Worm (Caenorhabditis elegans) whole organism, young adult: ENCODE results near the gene C13F10.8.

Experiments used
- B0336.3 ChIP-seq: fragments of 200-800 bp; sonication (Bioruptor generic); IDR thresholded peaks from 2 replicates; pipeline ENCODE4 v1.3.6; 2022; ENCODE audit warnings: missing genetic modification characterization, missing compliant biosample characterization
- D2030.7 ChIP-seq: fragments of 200-800 bp; sonication (Bioruptor generic); IDR thresholded peaks from 2 replicates; pipeline ENCODE4 v1.3.6; 2022; ENCODE audit warnings: missing genetic modification reagents, missing genetic modification characterization, missing compliant biosample characterization
- F10E7.11 ChIP-seq: sonication (generic microtip); optimal IDR thresholded peaks from 2 replicates; lab custom pipeline; 2017; ENCODE audit warnings: mild to moderate bottlenecking, missing genetic modification characterization, moderate library complexity, missing compliant biosample characterization
- F33H1.4 ChIP-seq: fragments of 200-800 bp; sonication (Bioruptor generic); IDR thresholded peaks from 2 replicates; pipeline ENCODE4 v1.3.6; 2022; ENCODE audit warnings: missing genetic modification reagents, missing genetic modification characterization, missing compliant biosample characterization
- F49E8.2 ChIP-seq: sonication (generic microtip); optimal IDR thresholded peaks from 3 replicates; lab custom pipeline; 2017; ENCODE audit warnings: missing genetic modification characterization, mild to moderate bottlenecking, missing compliant biosample characterization, antibody characterized with exemption, moderate library complexity; ENCODE audit not compliant: insufficient read depth
- F55B11.4 ChIP-seq: sonication (generic microtip); optimal IDR thresholded peaks from 2 replicates; lab custom pipeline; 2016; ENCODE audit warnings: missing compliant biosample characterization, missing genetic modification characterization, borderline replicate concordance; ENCODE audit not compliant: insufficient read depth
- T26A5.8 ChIP-seq: sonication (generic microtip); optimal IDR thresholded peaks from 2 replicates; lab custom pipeline; 2016; ENCODE audit warnings: missing genetic modification characterization, missing compliant biosample characterization
- Y53G8AR.9 ChIP-seq: fragments of 200-800 bp; sonication (Bioruptor generic); conservative IDR thresholded peaks from 2 replicates; pipeline ENCODE4 v1.3.6; 2022; ENCODE audit warnings: missing genetic modification reagents, missing genetic modification characterization, missing compliant biosample characterization
- aptf-3 ChIP-seq: fragments of 200-800 bp; sonication (Bioruptor generic); IDR thresholded peaks from 2 replicates; pipeline ENCODE4 v1.3.6; 2022; ENCODE audit warnings: missing genetic modification characterization, missing compliant biosample characterization
- atf-7 ChIP-seq: sonication (generic microtip); optimal IDR thresholded peaks from 2 replicates; lab custom pipeline; 2017; ENCODE audit warnings: mild to moderate bottlenecking, missing genetic modification characterization, missing compliant biosample characterization
- attf-6 ChIP-seq: fragments of 200-800 bp; sonication (Bioruptor generic); IDR thresholded peaks from 2 replicates; pipeline ENCODE4 v1.3.6; 2022; ENCODE audit warnings: missing genetic modification reagents, missing genetic modification characterization, missing compliant biosample characterization
- ceh-100 ChIP-seq: fragments of 200-800 bp; sonication (Bioruptor generic); IDR thresholded peaks from 2 replicates; pipeline ENCODE4 v1.3.6; 2022; ENCODE audit warnings: missing genetic modification reagents, missing genetic modification characterization, missing compliant biosample characterization
- ceh-40 ChIP-seq: fragments of 200-800 bp; sonication (Bioruptor generic); IDR thresholded peaks from 2 replicates; pipeline ENCODE4 v1.3.6; 2022; ENCODE audit warnings: missing genetic modification characterization, missing compliant biosample characterization
- ceh-58 ChIP-seq: fragments of 200-800 bp; sonication (Bioruptor generic); IDR thresholded peaks from 2 replicates; pipeline ENCODE4 v1.3.6; 2022; ENCODE audit warnings: missing genetic modification characterization, missing compliant biosample characterization
- ekl-4 ChIP-seq: fragments of 200-800 bp; sonication (Bioruptor generic); IDR thresholded peaks from 2 replicates; pipeline ENCODE4 v1.3.6; 2022; ENCODE audit warnings: missing genetic modification reagents, missing genetic modification characterization, missing compliant biosample characterization
- ets-4 ChIP-seq: fragments of 200-800 bp; sonication (Bioruptor generic); optimal IDR thresholded peaks from 2 replicates; lab custom pipeline; 2018; ENCODE audit warnings: mild to moderate bottlenecking, missing genetic modification characterization, missing compliant biosample characterization
- him-1 ChIP-seq: sonication (generic microtip); optimal IDR thresholded peaks from 2 replicates; lab custom pipeline; 2016; ENCODE audit warnings: missing genotype, missing genetic modification reagents, missing genetic modification characterization, missing compliant biosample characterization
- hsf-1 ChIP-seq: fragments of 200-800 bp; sonication (Bioruptor generic); IDR thresholded peaks from 2 replicates; pipeline ENCODE4 v1.3.6; 2022; ENCODE audit warnings: missing genetic modification reagents, missing genetic modification characterization, missing compliant biosample characterization
- lag-1 ChIP-seq: fragments of 200-800 bp; sonication (Bioruptor generic); IDR thresholded peaks from 2 replicates; pipeline ENCODE4 v1.3.6; 2022; ENCODE audit warnings: missing genetic modification reagents, missing genetic modification characterization, missing compliant biosample characterization
- let-526 ChIP-seq: fragments of 200-800 bp; sonication (Bioruptor generic); IDR thresholded peaks from 2 replicates; pipeline ENCODE4 v1.3.6; 2022; ENCODE audit warnings: missing genetic modification reagents, missing genetic modification characterization, missing compliant biosample characterization
- lin-26 ChIP-seq: fragments of 200-800 bp; sonication (Bioruptor generic); IDR thresholded peaks from 2 replicates; pipeline ENCODE4 v1.3.6; 2022; ENCODE audit warnings: missing genetic modification reagents, missing genetic modification characterization, missing compliant biosample characterization
- lsy-27 ChIP-seq: sonication (generic microtip); optimal IDR thresholded peaks from 2 replicates; lab custom pipeline; 2017; ENCODE audit warnings: missing genetic modification characterization, mild to moderate bottlenecking, missing compliant biosample characterization, antibody characterized with exemption, missing genotype, borderline replicate concordance; ENCODE audit not compliant: insufficient read depth
- madf-10 ChIP-seq: sonication (generic microtip); optimal IDR thresholded peaks from 2 replicates; lab custom pipeline; 2016; ENCODE audit warnings: mild to moderate bottlenecking, missing genetic modification characterization, missing compliant biosample characterization
- madf-3 ChIP-seq: fragments of 200-800 bp; sonication (Bioruptor generic); IDR thresholded peaks from 2 replicates; pipeline ENCODE4 v1.3.6; 2022; ENCODE audit warnings: missing genetic modification reagents, missing genetic modification characterization, missing compliant biosample characterization
- madf-6 ChIP-seq: fragments of 200-800 bp; sonication (Bioruptor generic); IDR thresholded peaks from 2 replicates; pipeline ENCODE4 v1.3.6; 2022; ENCODE audit warnings: missing genetic modification reagents, missing genetic modification characterization, missing compliant biosample characterization
- madf-8 ChIP-seq: fragments of 200-800 bp; sonication (Bioruptor generic); conservative IDR thresholded peaks from 2 replicates; pipeline ENCODE4 v1.3.6; 2022; ENCODE audit warnings: missing genetic modification reagents, missing genetic modification characterization, missing compliant biosample characterization
- mcd-1 ChIP-seq: fragments of 200-800 bp; sonication (Bioruptor generic); IDR thresholded peaks from 2 replicates; pipeline ENCODE4 v1.3.6; 2022; ENCODE audit warnings: missing genetic modification reagents, missing genetic modification characterization, missing compliant biosample characterization
- nfyb-1 ChIP-seq: fragments of 200-800 bp; sonication (Bioruptor generic); IDR thresholded peaks from 2 replicates; pipeline ENCODE4 v1.3.6; 2022; ENCODE audit warnings: missing genetic modification reagents, missing genetic modification characterization, missing compliant biosample characterization
- nhr-120 ChIP-seq: fragments of 200-800 bp; sonication (Bioruptor generic); IDR thresholded peaks from 2 replicates; pipeline ENCODE4 v1.3.6; 2022; ENCODE audit warnings: missing genetic modification characterization, missing compliant biosample characterization
- nhr-179 ChIP-seq: sonication (generic microtip); optimal IDR thresholded peaks from 2 replicates; lab custom pipeline; 2016; ENCODE audit warnings: mild to moderate bottlenecking, missing genetic modification characterization, missing compliant biosample characterization
- pha-4 ChIP-seq: fragments of 150-350 bp; sonication (generic microtip); optimal IDR thresholded peaks from 2 replicates; lab custom pipeline; 2014; ENCODE audit warnings: missing biosample characterization, missing genetic modification reagents, missing genetic modification characterization
- rcor-1 ChIP-seq: fragments of 200-800 bp; sonication (Bioruptor generic); IDR thresholded peaks from 2 replicates; pipeline ENCODE4 v1.3.6; 2022; ENCODE audit warnings: missing genetic modification reagents, missing genetic modification characterization, missing compliant biosample characterization
- rec-8 ChIP-seq, 2 experiments: sonication (generic microtip); optimal IDR thresholded peaks; 2 replicates each; lab custom pipeline; 2016; ENCODE audit warnings: mild to moderate bottlenecking in 2 of 2, missing genetic modification characterization in 2 of 2, missing genetic modification reagents in 2 of 2, missing genotype in 2 of 2, missing biosample characterization in 1 of 2, missing compliant biosample characterization in 1 of 2, moderate library complexity in 1 of 2
- repo-1 ChIP-seq: sonication (generic microtip); optimal IDR thresholded peaks from 2 replicates; lab custom pipeline; 2017; ENCODE audit warnings: mild to moderate bottlenecking, missing genetic modification characterization, missing compliant biosample characterization
- snpc-1.1 ChIP-seq: sonication (generic microtip); optimal IDR thresholded peaks from 2 replicates; lab custom pipeline; 2017; ENCODE audit warnings: missing genetic modification characterization, mild to moderate bottlenecking, missing compliant biosample characterization, antibody characterized with exemption, moderate library complexity, missing genotype, missing genetic modification reagents; ENCODE audit not compliant: insufficient read depth
- snpc-3.4 ChIP-seq: sonication (generic microtip); optimal IDR thresholded peaks from 2 replicates; lab custom pipeline; 2017; ENCODE audit warnings: missing genetic modification characterization, mild to moderate bottlenecking, missing compliant biosample characterization, antibody characterized with exemption, moderate library complexity, missing genotype, missing genetic modification reagents
- snpc-4 ChIP-seq, 5 experiments: fragments of 150-350 bp in 1 of 5; sonication (generic microtip) in 4 of 5; optimal IDR thresholded peaks; 2 replicates each; lab custom pipeline; 2014 to 2018; ENCODE audit warnings: missing genetic modification characterization in 5 of 5, missing biosample characterization in 3 of 5, antibody characterized with exemption in 2 of 5, mild to moderate bottlenecking in 2 of 5, missing compliant biosample characterization in 2 of 5, missing genotype in 2 of 5, moderate library complexity in 2 of 5, missing genetic modification reagents in 1 of 5
- tbp1 ChIP-seq: fragments of 200-800 bp; sonication (Bioruptor generic); optimal IDR thresholded peaks from 2 replicates; lab custom pipeline; 2018; ENCODE audit warnings: mild to moderate bottlenecking, missing genetic modification characterization, missing compliant biosample characterization
- unc-62 ChIP-seq: fragments of 150-350 bp; optimal IDR thresholded peaks from 2 replicates; lab custom pipeline; 2014; ENCODE audit warnings: missing biosample characterization, missing genetic modification reagents, missing genetic modification characterization
- ztf-25 ChIP-seq: fragments of 200-800 bp; sonication (Bioruptor generic); IDR thresholded peaks from 2 replicates; pipeline ENCODE4 v1.3.6; 2022; ENCODE audit warnings: missing genetic modification reagents, missing genetic modification characterization, missing compliant biosample characterization
- ztf-26 ChIP-seq: sonication (generic microtip); optimal IDR thresholded peaks from 2 replicates; lab custom pipeline; 2017; ENCODE audit warnings: missing genetic modification characterization, missing compliant biosample characterization
- ztf-3 ChIP-seq: fragments of 200-800 bp; sonication (Bioruptor generic); optimal IDR thresholded peaks from 2 replicates; lab custom pipeline; 2018; ENCODE audit warnings: mild to moderate bottlenecking, missing genetic modification characterization, missing compliant biosample characterization

C13F10.8 gene

ce11 chrV:7198403-7198802 is 22.4 kb downstream of the C13F10.8 start (continued):
- no peak for TF ChIP-seq madf-10 (tag; lab: Kevin White, UChicago)
- no peak for TF ChIP-seq rec-8 (tag; optimal IDR thresholded peaks at IDR 0.05; lab: Kevin White, UChicago)
- no peak for TF ChIP-seq ztf-3 (GFP tag; lab: Kevin White, UChicago)
- peak; percentile 76 for TF ChIP-seq him-1
- TF ChIP-seq let-526 (GFP tag; lab: Robert Waterston, UW): no peak
- no peak for TF ChIP-seq nhr-120 (GFP tag; lab: Robert Waterston, UW)
- peak; percentile 73 for TF ChIP-seq ets-4
- TF ChIP-seq hsf-1 (GFP tag; lab: Robert Waterston, UW): peak; percentile 72
- TF ChIP-seq lsy-27: no peak
- TF ChIP-seq attf-6: peak; percentile 64
- TF ChIP-seq snpc-3.4: peak; percentile 6
- peak; percentile 88 for TF ChIP-seq B0336.3
- TF ChIP-seq ceh-40 (GFP tag; lab: Robert Waterston, UW): 0 out of 2 replicates have a peak, but pooled peaks have one; percentile 45
- no peak for TF ChIP-seq F10E7.11 (tag; lab: Kevin White, UChicago)
- TF ChIP-seq nhr-179: no peak
- peak; percentile 73; the same call in 1 of the 2 replicates for TF ChIP-seq nfyb-1 (GFP tag; lab: Robert Waterston, UW)
- TF ChIP-seq snpc-4 (GFP tag; optimal IDR thresholded peaks at IDR 0.05; lab: Kevin White, UChicago): no peak
- peak in 2 of 4 experiments; percentile 6 to 46 for TF ChIP-seq snpc-4 (tag; optimal IDR thresholded peaks at IDR 0.05; lab: Kevin White, UChicago)
- TF ChIP-seq aptf-3: no peak
- 0 out of 2 replicates have a peak, but pooled peaks have one; percentile 59 for TF ChIP-seq ztf-25 (GFP tag; lab: Robert Waterston, UW)
- 0 out of 2 replicates have a peak, but pooled peaks have one; percentile 21 for TF ChIP-seq F33H1.4 (GFP tag; lab: Robert Waterston, UW)
- TF ChIP-seq F55B11.4 (tag; lab: Kevin White, UChicago): no peak
- TF ChIP-seq lin-26 (GFP tag; lab: Robert Waterston, UW): peak; percentile 50; the same call in 1 of the 2 replicates
- TF ChIP-seq pha-4 (tag; lab: Kevin White, UChicago): peak; percentile 43
- no peak for TF ChIP-seq ztf-26
- TF ChIP-seq snpc-1.1: peak; percentile 13
- TF ChIP-seq mcd-1 (GFP tag; lab: Robert Waterston, UW): no peak
- peak; percentile 93 for TF ChIP-seq madf-3 (GFP tag; lab: Robert Waterston, UW)
- peak; percentile 20; the same call in 1 of the 2 replicates for TF ChIP-seq madf-8 (GFP tag; lab: Robert Waterston, UW)
- peak; percentile 40 for TF ChIP-seq atf-7 (tag; lab: Kevin White, UChicago)
- no peak for TF ChIP-seq D2030.7
- peak; percentile 76 for TF ChIP-seq Y53G8AR.9 (GFP tag; lab: Robert Waterston, UW)

- TF ChIP-seq madf-6 (GFP tag; lab: Robert Waterston, UW): peak; percentile 55
- no peak for TF ChIP-seq ceh-100
- TF ChIP-seq tbp1: peak; percentile 3
- peak; percentile 16 for TF ChIP-seq F49E8.2 (tag; lab: Kevin White, UChicago)
- TF ChIP-seq nfyb-1 (GFP tag; lab: Robert Waterston, UW): no peak
- peak; percentile 91 for TF ChIP-seq madf-3 (GFP tag; lab: Robert Waterston, UW)
- TF ChIP-seq repo-1 (tag; lab: Kevin White, UChicago): no peak
- 0 out of 2 replicates have a peak, but pooled peaks have one; percentile 58 for TF ChIP-seq Y53G8AR.9 (GFP tag; lab: Robert Waterston, UW)
- no peak for TF ChIP-seq unc-62 (GFP tag; lab: Kevin White, UChicago)
- TF ChIP-seq snpc-1.1: no peak
- peak; percentile 49; the same call in 1 of the 2 replicates for TF ChIP-seq lin-26 (GFP tag; lab: Robert Waterston, UW)
- no peak for TF ChIP-seq F33H1.4 (GFP tag; lab: Robert Waterston, UW)
- TF ChIP-seq rcor-1 (GFP tag; lab: Robert Waterston, UW): 0 out of 2 replicates have a peak, but pooled peaks have one; percentile 39
- no peak for TF ChIP-seq lag-1
- peak; percentile 57; the same call in 1 of the 2 replicates for TF ChIP-seq ekl-4 (GFP tag; lab: Robert Waterston, UW)
- TF ChIP-seq ceh-58 (GFP tag; lab: Robert Waterston, UW): 0 out of 2 replicates have a peak, but pooled peaks have one; percentile 52
- 0 out of 2 replicates have a peak, but pooled peaks have one; percentile 3 for TF ChIP-seq ceh-40 (GFP tag; lab: Robert Waterston, UW)
- TF ChIP-seq T26A5.8 (tag; lab: Kevin White, UChicago): no peak
- TF ChIP-seq, all 124 proteins: peak for 10
Measured at ce11 chrV:7197036-7197435, 23.8 kb downstream of the C13F10.8 start.
